Worm (Caenorhabditis elegans) whole organism, late embryonic: ENCODE data around the gene msp-53.

Source experiments
- C38D4.7 ChIP-seq: fragments of 200-800 bp; sonication (Bioruptor generic); optimal IDR thresholded peaks from 2 replicates; lab custom pipeline; 2018; ENCODE audit warnings: mild to moderate bottlenecking, missing genetic modification characterization, moderate library complexity, missing compliant biosample characterization
- ama-1 ChIP-seq: fragments of 150-350 bp; optimal IDR thresholded peaks from 2 replicates; lab custom pipeline; 2014
- elt-2 ChIP-seq: sonication (generic microtip); optimal IDR thresholded peaks from 2 replicates; lab custom pipeline; 2016; ENCODE audit warnings: missing genetic modification reagents, missing genetic modification characterization, missing compliant biosample characterization
- fkh-10 ChIP-seq: fragments of 150-350 bp; optimal IDR thresholded peaks from 2 replicates; lab custom pipeline; 2014; ENCODE audit warnings: missing biosample characterization, missing genetic modification reagents, missing genetic modification characterization
- nhr-11 ChIP-seq: fragments of 150-350 bp; optimal IDR thresholded peaks from 2 replicates; lab custom pipeline; 2014; ENCODE audit warnings: missing biosample characterization, missing genetic modification characterization
- pat-9 ChIP-seq: fragments of 200-800 bp; sonication (Bioruptor generic); optimal IDR thresholded peaks from 2 replicates; lab custom pipeline; 2018; ENCODE audit warnings: mild to moderate bottlenecking, missing genetic modification characterization, moderate library complexity, missing compliant biosample characterization
- pax-1 ChIP-seq: fragments of 150-350 bp; optimal IDR thresholded peaks from 2 replicates; lab custom pipeline; 2014; ENCODE audit warnings: missing biosample characterization, missing genetic modification characterization
- pha-2 ChIP-seq: sonication (generic microtip); optimal IDR thresholded peaks from 2 replicates; lab custom pipeline; 2017; ENCODE audit warnings: mild to moderate bottlenecking, missing genetic modification characterization, missing compliant biosample characterization
- pha-4 ChIP-seq: fragments of 150-350 bp; optimal IDR thresholded peaks from 2 replicates; lab custom pipeline; 2018; ENCODE audit warnings: missing biosample characterization, missing genetic modification reagents, missing genetic modification characterization
- tbx-2 ChIP-seq: sonication (generic microtip); optimal IDR thresholded peaks from 2 replicates; lab custom pipeline; 2016; ENCODE audit warnings: missing genetic modification characterization, missing compliant biosample characterization
- tbx-7 ChIP-seq: sonication (generic microtip); optimal IDR thresholded peaks from 2 replicates; lab custom pipeline; 2016; ENCODE audit warnings: missing genotype, missing genetic modification characterization, missing compliant biosample characterization
- zip-5 ChIP-seq: sonication (generic microtip); optimal IDR thresholded peaks from 2 replicates; lab custom pipeline; 2016; ENCODE audit warnings: missing genetic modification characterization, missing compliant biosample characterization

DNA sequence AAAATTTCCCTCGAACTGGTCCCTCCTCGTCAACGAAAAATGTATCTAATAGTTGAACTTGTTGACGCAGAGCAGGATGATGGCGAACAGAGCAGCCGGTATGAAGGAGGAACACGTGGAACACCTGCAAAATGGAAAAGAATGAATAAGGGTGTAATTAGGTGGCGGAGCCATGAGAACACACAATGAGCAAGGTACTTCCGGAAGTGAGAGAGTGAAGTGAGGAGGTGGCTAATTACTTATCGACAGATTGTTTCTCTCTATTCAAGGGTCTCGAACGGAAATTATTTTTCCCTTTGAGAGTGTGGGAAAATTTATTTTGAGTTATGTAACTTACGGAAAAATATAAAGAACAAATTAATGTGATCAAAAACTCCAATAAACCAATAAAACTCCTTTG lies 28.6 kb upstream of the msp-53 start:
- TF ChIP-seq ama-1 (lab: Kevin White, UChicago) = no peak
- TF ChIP-seq nhr-11 (tag; lab: Kevin White, UChicago) = no peak
- TF ChIP-seq fkh-10 = no peak
- no peak for TF ChIP-seq tbx-7 (tag; lab: Kevin White, UChicago)
- TF ChIP-seq zip-5 (tag; lab: Kevin White, UChicago) = no peak
- TF ChIP-seq pha-4 = no peak
- TF ChIP-seq pax-1 (tag; lab: Kevin White, UChicago) = no peak
- TF ChIP-seq elt-2 (tag; lab: Kevin White, UChicago) = no peak
- no peak for TF ChIP-seq C38D4.7
- no peak for TF ChIP-seq pat-9
- no peak for TF ChIP-seq tbx-2 (tag; lab: Kevin White, UChicago)
- no peak for TF ChIP-seq pha-2 (tag; lab: Kevin White, UChicago)
